Worm (Caenorhabditis elegans): ENCODE data around the gene C40A11.3.
"Not testable (repeated sequence)": the region's sequence is repeated elsewhere in the genome, so short reads cannot be mapped to it uniquely, and the experiment has no call there.

C40A11.3 gene

ce11 chrII:2146900-2147375, 6.0 kb downstream of the C40A11.3 start, which contains the start of gene C40A11.2:
Gene C40A11.2, plus strand, starts transcription at chrII:2146950.
- no peak for TF ChIP-seq ets-7 (tag; optimal IDR thresholded peaks at IDR 0.05)
- no peak for TF ChIP-seq hnd-1 (tag; optimal IDR thresholded peaks at IDR 0.05)
- TF ChIP-seq aly-1 (tag; optimal IDR thresholded peaks at IDR 0.05), result no peak
- no peak for TF ChIP-seq ama-1 (optimal IDR thresholded peaks at IDR 0.05)
- no peak for TF ChIP-seq pes-1 (GFP tag; IDR thresholded peaks at IDR 0.05)
- no peak for TF ChIP-seq tra-4 (tag; optimal IDR thresholded peaks at IDR 0.05)
- no peak for TF ChIP-seq ceh-36 (tag; optimal IDR thresholded peaks at IDR 0.05)
- TF ChIP-seq hmg-4 (GFP tag; optimal IDR thresholded peaks at IDR 0.05), result no peak
- no peak for TF ChIP-seq F13C5.2 (tag; optimal IDR thresholded peaks at IDR 0.05)
- no peak for TF ChIP-seq sea-1 (GFP tag; conservative IDR thresholded peaks at IDR 0.05)
- TF ChIP-seq tbx-37 (GFP tag; conservative IDR thresholded peaks at IDR 0.05), result no peak
- TF ChIP-seq flt-1 (GFP tag; IDR thresholded peaks at IDR 0.05), result no peak
- TF ChIP-seq ceh-13 (GFP tag; optimal IDR thresholded peaks at IDR 0.05), result no peak
- no peak for TF ChIP-seq B0310.2 (tag; optimal IDR thresholded peaks at IDR 0.05)
- no peak for TF ChIP-seq hmbx-1 (tag; optimal IDR thresholded peaks at IDR 0.05)

- TF ChIP-seq F13C5.2 (tag; optimal IDR thresholded peaks at IDR 0.05) (no peak), pes-1 (GFP tag; IDR thresholded peaks at IDR 0.05) (no peak), hnd-1 (tag; optimal IDR thresholded peaks at IDR 0.05) (no peak), ama-1 (optimal IDR thresholded peaks at IDR 0.05) (no peak), B0310.2 (tag; optimal IDR thresholded peaks at IDR 0.05) (no peak), ceh-13 (GFP tag; optimal IDR thresholded peaks at IDR 0.05) (no peak), flt-1 (GFP tag; IDR thresholded peaks at IDR 0.05) (no peak), ceh-36 (tag; optimal IDR thresholded peaks at IDR 0.05) (no peak), sea-1 (GFP tag; conservative IDR thresholded peaks at IDR 0.05) (no peak), ets-7 (tag; optimal IDR thresholded peaks at IDR 0.05) (no peak), tbx-11 (GFP tag; IDR thresholded peaks at IDR 0.05) (no peak), hmg-4 (GFP tag; optimal IDR thresholded peaks at IDR 0.05) (no peak), aly-1 (tag; optimal IDR thresholded peaks at IDR 0.05) (no peak), tra-4 (tag; optimal IDR thresholded peaks at IDR 0.05) (no peak)
Measured at ce11 chrII:2150485-2150985, 9.6 kb downstream of the C40A11.3 start, which contains the start of the genes C40A11.7 and C40A11.8. Gene C40A11.7, minus strand, starts transcription at chrII:2150585. Gene C40A11.8, minus strand, starts transcription at chrII:2150935.

- no peak for TF ChIP-seq hnd-1 (tag; optimal IDR thresholded peaks at IDR 0.05)
- TF ChIP-seq hmbx-1 (tag; optimal IDR thresholded peaks at IDR 0.05), result no peak
- TF ChIP-seq tbx-37 (GFP tag; conservative IDR thresholded peaks at IDR 0.05), result no peak
- TF ChIP-seq ama-1 (optimal IDR thresholded peaks at IDR 0.05), result no peak
- no peak for TF ChIP-seq tra-4 (tag; optimal IDR thresholded peaks at IDR 0.05)
- no peak for TF ChIP-seq ceh-13 (GFP tag; optimal IDR thresholded peaks at IDR 0.05)
- no peak for TF ChIP-seq ets-7 (tag; optimal IDR thresholded peaks at IDR 0.05)
- no peak for TF ChIP-seq hmg-4 (GFP tag; optimal IDR thresholded peaks at IDR 0.05)
- no peak for TF ChIP-seq tbx-11 (GFP tag; IDR thresholded peaks at IDR 0.05)
- no peak for TF ChIP-seq pes-1 (GFP tag; IDR thresholded peaks at IDR 0.05)
- TF ChIP-seq flt-1 (GFP tag; IDR thresholded peaks at IDR 0.05), result no peak
- TF ChIP-seq F13C5.2 (tag; optimal IDR thresholded peaks at IDR 0.05), result no peak
- TF ChIP-seq aly-1 (tag; optimal IDR thresholded peaks at IDR 0.05), result no peak
- no peak for TF ChIP-seq B0310.2 (tag; optimal IDR thresholded peaks at IDR 0.05)
- TF ChIP-seq scrt-1 (GFP tag; IDR thresholded peaks at IDR 0.05), result no peak
- TF ChIP-seq sea-1 (GFP tag; conservative IDR thresholded peaks at IDR 0.05), result no peak
- no peak for TF ChIP-seq ceh-36 (tag; optimal IDR thresholded peaks at IDR 0.05)
Measured at ce11 chrII:2152455-2152854, 11.5 kb downstream of the C40A11.3 start.

- not testable (repeated sequence) for TF ChIP-seq hmbx-1 (tag; optimal IDR thresholded peaks at IDR 0.05); sea-1 (GFP tag; conservative IDR thresholded peaks at IDR 0.05); flt-1 (GFP tag; IDR thresholded peaks at IDR 0.05)
Measured at ce11 chrII:2153708-2154107, 12.8 kb downstream of the C40A11.3 start, which contains the start of gene math-18. Gene math-18, plus strand, starts transcription at chrII:2154008.

- TF ChIP-seq B0310.2 (tag; optimal IDR thresholded peaks at IDR 0.05); aly-1 (tag; optimal IDR thresholded peaks at IDR 0.05); tbx-37 (GFP tag; conservative IDR thresholded peaks at IDR 0.05): not testable (repeated sequence)
Measured at ce11 chrII:2163370-2163882, 22.5 kb downstream of the C40A11.3 start, which contains the start of gene C33C12.11. Gene C33C12.11, minus strand, starts transcription at chrII:2163832.

- TF ChIP-seq hmbx-1 (tag; optimal IDR thresholded peaks at IDR 0.05) (no peak), ceh-13 (GFP tag; optimal IDR thresholded peaks at IDR 0.05) (no peak), sea-1 (GFP tag; conservative IDR thresholded peaks at IDR 0.05) (no peak), F13C5.2 (tag; optimal IDR thresholded peaks at IDR 0.05) (no peak), pes-1 (GFP tag; IDR thresholded peaks at IDR 0.05) (no peak), aly-1 (tag; optimal IDR thresholded peaks at IDR 0.05) (no peak), ama-1 (optimal IDR thresholded peaks at IDR 0.05) (no peak), ceh-36 (tag; optimal IDR thresholded peaks at IDR 0.05) (no peak), ets-7 (tag; optimal IDR thresholded peaks at IDR 0.05) (no peak), tra-4 (tag; optimal IDR thresholded peaks at IDR 0.05) (no peak), tbx-37 (GFP tag; conservative IDR thresholded peaks at IDR 0.05) (no peak)
Measured at ce11 chrII:2166376-2166775, 25.5 kb downstream of the C40A11.3 start, which contains the start of gene C33C12.4. Gene C33C12.4, minus strand, starts transcription at chrII:2166476.

ce11 chrII:2168374-2168773, 27.5 kb downstream of the C40A11.3 start, which contains the start of gene fbxb-38:
Gene fbxb-38, minus strand, starts transcription at chrII:2168763.
- no peak for TF ChIP-seq tbx-37 (GFP tag; conservative IDR thresholded peaks at IDR 0.05)
- TF ChIP-seq aly-1 (tag; optimal IDR thresholded peaks at IDR 0.05), result no peak
- TF ChIP-seq F13C5.2 (tag; optimal IDR thresholded peaks at IDR 0.05), result no peak
- TF ChIP-seq ama-1 (optimal IDR thresholded peaks at IDR 0.05), result no peak
- TF ChIP-seq ceh-13 (GFP tag; optimal IDR thresholded peaks at IDR 0.05), result no peak
- TF ChIP-seq ets-7 (tag; optimal IDR thresholded peaks at IDR 0.05), result no peak
- no peak for TF ChIP-seq pes-1 (GFP tag; IDR thresholded peaks at IDR 0.05)
- no peak for TF ChIP-seq scrt-1 (GFP tag; IDR thresholded peaks at IDR 0.05)
- TF ChIP-seq B0310.2 (tag; optimal IDR thresholded peaks at IDR 0.05), result no peak
- no peak for TF ChIP-seq hmg-4 (GFP tag; optimal IDR thresholded peaks at IDR 0.05)
- no peak for TF ChIP-seq tra-4 (tag; optimal IDR thresholded peaks at IDR 0.05)
- no peak for TF ChIP-seq flt-1 (GFP tag; IDR thresholded peaks at IDR 0.05)
